Worm (Caenorhabditis elegans) whole organism, L3 larva: Measurements from ENCODE around the gene srd-15.

ENCODE experiments used
- ZK546.5 ChIP-seq: sonication (generic microtip); optimal IDR thresholded peaks from 2 replicates; lab custom pipeline; 2017; ENCODE audit warnings: missing biosample characterization, missing genetic modification characterization
- ceh-16 ChIP-seq: sonication (generic microtip); optimal IDR thresholded peaks from 2 replicates; lab custom pipeline; 2017; ENCODE audit warnings: missing biosample characterization, missing genetic modification characterization
- elt-1 ChIP-seq: fragments of 150-350 bp; optimal IDR thresholded peaks from 2 replicates; lab custom pipeline; 2014; ENCODE audit warnings: missing biosample characterization, missing genetic modification characterization
- jun-1 ChIP-seq: fragments of 150-350 bp; optimal IDR thresholded peaks from 2 replicates; lab custom pipeline; 2014; ENCODE audit warnings: missing biosample characterization, missing genetic modification reagents, missing genetic modification characterization
- lin-39 ChIP-seq: fragments of 150-350 bp; optimal IDR thresholded peaks from 2 replicates; lab custom pipeline; 2018; ENCODE audit warnings: missing biosample characterization, missing genetic modification reagents, missing genetic modification characterization
- nhr-237 ChIP-seq: fragments of 150-350 bp; optimal IDR thresholded peaks from 2 replicates; lab custom pipeline; 2014; ENCODE audit warnings: missing biosample characterization, missing genetic modification characterization
- nhr-28 ChIP-seq: fragments of 150-350 bp; optimal IDR thresholded peaks from 2 replicates; lab custom pipeline; 2014; ENCODE audit warnings: missing biosample characterization, missing genetic modification characterization
- pha-4 ChIP-seq: fragments of 150-350 bp; optimal IDR thresholded peaks from 2 replicates; lab custom pipeline; 2014; ENCODE audit warnings: missing biosample characterization, missing genetic modification reagents, missing genetic modification characterization

DNA sequence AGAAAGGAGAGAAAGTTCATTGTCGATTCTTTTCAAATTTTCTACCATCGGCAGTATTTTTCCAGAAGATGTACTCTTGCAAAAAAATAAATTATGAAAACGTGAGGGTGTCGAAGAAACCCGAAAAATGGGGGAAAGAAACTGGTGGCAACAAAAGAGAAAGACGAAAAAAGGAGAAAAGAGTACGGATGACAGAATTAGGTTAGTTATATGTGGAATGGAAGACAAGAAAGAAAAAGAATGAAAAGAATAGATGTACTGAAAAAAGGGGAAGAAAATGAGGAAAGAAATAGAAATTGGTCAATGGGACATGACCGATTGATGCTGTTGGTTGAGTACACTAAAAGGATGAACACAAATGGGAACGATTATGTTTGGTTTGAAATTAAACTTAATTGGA is 49.5 kb upstream of the srd-15 start:
- TF ChIP-seq nhr-28 (tag; lab: Kevin White, UChicago) (no peak), elt-1 (tag; lab: Kevin White, UChicago) (no peak), nhr-237 (tag; lab: Kevin White, UChicago) (no peak), pha-4 (no peak), ZK546.5 (no peak), jun-1 (tag; lab: Kevin White, UChicago) (no peak), ceh-16 (tag; lab: Kevin White, UChicago) (no peak), lin-39 (tag; lab: Kevin White, UChicago) (no peak)
